Worm (Caenorhabditis elegans) whole organism, mixed stage, embryonic: ENCODE measurements around the gene F13B6.3.

ENCODE experiments used
- ces-1 ChIP-seq: fragments of 150-350 bp; optimal IDR thresholded peaks from 2 replicates; lab custom pipeline; 2014; ENCODE audit warnings: missing biosample characterization, missing genetic modification reagents, missing genetic modification characterization
- ham-2 ChIP-seq: fragments of 200-800 bp; sonication (Bioruptor generic); optimal IDR thresholded peaks from 2 replicates; lab custom pipeline; 2018; ENCODE audit warnings: mild to moderate bottlenecking, missing genetic modification characterization, missing compliant biosample characterization
- lin-13 ChIP-seq: fragments of 150-350 bp; optimal IDR thresholded peaks from 2 replicates; lab custom pipeline; 2014; ENCODE audit warnings: missing biosample characterization, missing genetic modification characterization
- lsy-2 ChIP-seq: fragments of 150-350 bp; optimal IDR thresholded peaks from 2 replicates; lab custom pipeline; 2014; ENCODE audit warnings: missing biosample characterization, missing genetic modification characterization
- nhr-28 ChIP-seq: fragments of 150-350 bp; optimal IDR thresholded peaks from 2 replicates; lab custom pipeline; 2014; ENCODE audit warnings: missing biosample characterization, missing genetic modification characterization
- nhr-76 ChIP-seq: sonication (generic microtip); optimal IDR thresholded peaks from 2 replicates; lab custom pipeline; 2017; ENCODE audit warnings: missing biosample characterization, missing genetic modification characterization
- pha-4 ChIP-seq: fragments of 150-350 bp; optimal IDR thresholded peaks from 2 replicates; lab custom pipeline; 2018; ENCODE audit warnings: missing biosample characterization, missing genetic modification reagents, missing genetic modification characterization
- snpc-4 ChIP-seq: fragments of 150-350 bp; optimal IDR thresholded peaks from 2 replicates; lab custom pipeline; 2014; ENCODE audit warnings: missing biosample characterization, missing genetic modification characterization
- ztf-11 ChIP-seq: fragments of 150-350 bp; optimal IDR thresholded peaks from 2 replicates; lab custom pipeline; 2014; ENCODE audit warnings: missing biosample characterization, missing genetic modification characterization

ce11 chrIV:7447556-7447955, 18.2 kb downstream of the F13B6.3 start, which contains the start of gene B0496.2:
- TF ChIP-seq nhr-76 (tag; lab: Kevin White, UChicago) (no peak), lin-13 (tag; lab: Kevin White, UChicago) (no peak), ham-2 (GFP tag; lab: Kevin White, UChicago) (no peak), ztf-11 (tag; lab: Kevin White, UChicago) (no peak), lsy-2 (tag; lab: Kevin White, UChicago) (no peak), ces-1 (no peak), pha-4 (tag; lab: Kevin White, UChicago) (no peak), snpc-4 (tag; lab: Kevin White, UChicago) (no peak), nhr-28 (tag; lab: Kevin White, UChicago) (no peak)
